Worm (Caenorhabditis elegans): Measurements from ENCODE around the gene ZK507.1.

Gene ZK507.1

ce11 chrIII:9071372-9071771, 29.7 kb downstream of the ZK507.1 start, which contains the start of gene lin-12:
Gene lin-12, minus strand, starts transcription at chrIII:9071472.
- TF ChIP-seq efl-1 (optimal IDR thresholded peaks at IDR 0.05) = no peak
- TF ChIP-seq efl-1 (GFP tag; optimal IDR thresholded peaks at IDR 0.05 in 1 of 2) = peak in 1 of 2 experiments; percentile 64
- TF ChIP-seq nhr-84 (tag; optimal IDR thresholded peaks at IDR 0.05) = no peak

ce11 chrIII:9069712-9070111, 31.4 kb downstream of the ZK507.1 start:
- no peak for TF ChIP-seq mep-1 (tag; optimal IDR thresholded peaks at IDR 0.05)
- TF ChIP-seq nhr-77 (tag; optimal IDR thresholded peaks at IDR 0.05) = no peak
- TF ChIP-seq dsc-1 (tag; optimal IDR thresholded peaks at IDR 0.05) = no peak
- no peak for TF ChIP-seq unc-98 (GFP tag; IDR thresholded peaks at IDR 0.05)
- no peak for TF ChIP-seq ama-1 (optimal IDR thresholded peaks at IDR 0.05)
- no peak for TF ChIP-seq nhr-47 (tag; optimal IDR thresholded peaks at IDR 0.05)
- no peak for TF ChIP-seq rnt-1 (tag; optimal IDR thresholded peaks at IDR 0.05)
- TF ChIP-seq lin-35 (GFP tag; optimal IDR thresholded peaks at IDR 0.05) = no peak
- TF ChIP-seq swsn-7 (tag; optimal IDR thresholded peaks at IDR 0.05) = no peak
- no peak for TF ChIP-seq mab-9 (GFP tag; IDR thresholded peaks at IDR 0.05)
- no peak for TF ChIP-seq lin-14 (GFP tag; optimal IDR thresholded peaks at IDR 0.05)

ce11 chrIII:9060267-9060666, 40.8 kb downstream of the ZK507.1 start:
- TF ChIP-seq efl-3 (GFP tag; optimal IDR thresholded peaks at IDR 0.05) (no peak), hpl-2 (GFP tag; optimal IDR thresholded peaks at IDR 0.05) (no peak), unc-62 (GFP tag; optimal IDR thresholded peaks at IDR 0.05) (no peak), C34B4.2 (tag; optimal IDR thresholded peaks at IDR 0.05) (no peak), nhr-71 (tag; optimal IDR thresholded peaks at IDR 0.05) (peak; percentile 56), sox-4 (tag; optimal IDR thresholded peaks at IDR 0.05) (no peak), mab-9 (GFP tag; IDR thresholded peaks at IDR 0.05) (no peak), ztf-4 (tag; optimal IDR thresholded peaks at IDR 0.05) (no peak), aly-2 (tag; optimal IDR thresholded peaks at IDR 0.05) (peak; percentile 72), fkh-8 (tag; optimal IDR thresholded peaks at IDR 0.05) (no peak), elt-2 (tag; optimal IDR thresholded peaks at IDR 0.05) (no peak), ceh-82 (tag; optimal IDR thresholded peaks at IDR 0.05) (no peak), C16A3.4 (tag; optimal IDR thresholded peaks at IDR 0.05) (no peak), mep-1 (tag; optimal IDR thresholded peaks at IDR 0.05) (peak; percentile 27), nhr-19 (GFP tag; conservative IDR thresholded peaks at IDR 0.05) (0 out of 2 replicates have a peak, but pooled peaks have one; percentile 10), ceh-63 (GFP tag; optimal IDR thresholded peaks at IDR 0.05) (no peak), pag-3 (tag; optimal IDR thresholded peaks at IDR 0.05; ENCODE audit: borderline replicate concordance, insufficient read depth) (no peak), tlp-1 (tag; optimal IDR thresholded peaks at IDR 0.05) (no peak), ces-1 (GFP tag; optimal IDR thresholded peaks at IDR 0.05) (no peak), irx-1 (tag; optimal IDR thresholded peaks at IDR 0.05) (no peak)

- TF ChIP-seq unc-98 (GFP tag; IDR thresholded peaks at IDR 0.05) (no peak), mdl-1 (tag; optimal IDR thresholded peaks at IDR 0.05) (peak in 1 of 2 experiments; percentile 22), hlh-4 (tag; optimal IDR thresholded peaks at IDR 0.05) (no peak), blmp-1 (tag; optimal IDR thresholded peaks at IDR 0.05) (no peak), fkh-4 (tag; optimal IDR thresholded peaks at IDR 0.05; ENCODE audit: borderline replicate concordance) (no peak), lin-15B (tag; optimal IDR thresholded peaks at IDR 0.05) (no peak), pax-3 (tag; optimal IDR thresholded peaks at IDR 0.05) (no peak), efl-1 (optimal IDR thresholded peaks at IDR 0.05) (peak in 1 of 2 experiments; percentile 10), efl-1 (GFP tag; optimal IDR thresholded peaks at IDR 0.05 in 1 of 2) (peak in 1 of 2 experiments; percentile 56), nhr-47 (tag; optimal IDR thresholded peaks at IDR 0.05) (no peak), ces-1 (GFP tag; optimal IDR thresholded peaks at IDR 0.05) (no peak), lin-14 (GFP tag; optimal IDR thresholded peaks at IDR 0.05) (peak; percentile 31), tbx-2 (tag; optimal IDR thresholded peaks at IDR 0.05) (no peak), rnt-1 (tag; optimal IDR thresholded peaks at IDR 0.05) (peak; percentile 0), skn-1 (tag; optimal IDR thresholded peaks at IDR 0.05) (peak; percentile 97), aly-2 (tag; optimal IDR thresholded peaks at IDR 0.05) (no peak), snu-23 (GFP tag; optimal IDR thresholded peaks at IDR 0.05) (peak; percentile 28), nhr-85 (tag) (no peak), dpl-1 (GFP tag; optimal IDR thresholded peaks at IDR 0.05) (no peak), nhr-90 (tag; optimal IDR thresholded peaks at IDR 0.05; ENCODE audit: poor library complexity) (no peak), sup-37 (GFP tag; optimal IDR thresholded peaks at IDR 0.05) (no peak), sptf-1 (tag; optimal IDR thresholded peaks at IDR 0.05) (no peak), isw-1 (GFP tag; IDR thresholded peaks at IDR 0.05) (no peak), unc-30 (tag; optimal IDR thresholded peaks at IDR 0.05) (no peak), ceh-63 (GFP tag; optimal IDR thresholded peaks at IDR 0.05) (no peak)
Observed at ce11 chrIII:9058959-9059534, 42.1 kb downstream of the ZK507.1 start, which contains the start of gene gst-1. Gene gst-1, plus strand, starts transcription at chrIII:9059331.

Measured in whole organism, L1 larva.